Fruit fly (Drosophila melanogaster) whole organism, prepupa: ENCODE results near the gene RpL8.
A peak's percentile ranks its signal among the peaks of the same experiment; 100 is the strongest.

Source experiments
- Blimp-1 ChIP-seq: fragments of 200-800 bp; sonication (Bioruptor generic); optimal IDR thresholded peaks from 3 replicates; lab custom pipeline; 2017; ENCODE audit warnings: missing biosample characterization, missing genetic modification characterization, mild to moderate bottlenecking, moderate library complexity, missing genetic modification reagents
- CG10631 ChIP-seq: fragments of 200-800 bp; sonication (Bioruptor generic); optimal IDR thresholded peaks from 2 replicates; lab custom pipeline; 2016; ENCODE audit warnings: missing biosample characterization, missing genetic modification characterization
- CG10669 ChIP-seq: fragments of 200-800 bp; sonication (Bioruptor generic); optimal IDR thresholded peaks from 3 replicates; lab custom pipeline; 2018; ENCODE audit warnings: missing biosample characterization, mild to moderate bottlenecking, missing genetic modification characterization, moderate library complexity
- CG11294 ChIP-seq: fragments of 200-800 bp; sonication (Bioruptor generic); IDR thresholded peaks from 2 replicates; pipeline ENCODE4 v1.3.6; 2022; ENCODE audit warnings: missing biosample characterization, missing genetic modification characterization
- CG11762 ChIP-seq: fragments of 200-800 bp; sonication (Bioruptor generic); optimal IDR thresholded peaks from 3 replicates; lab custom pipeline; 2016; ENCODE audit warnings: missing biosample characterization, missing genetic modification characterization; ENCODE audit not compliant: insufficient read depth
- CG11902 ChIP-seq: fragments of 200-800 bp; sonication (Bioruptor generic); optimal IDR thresholded peaks from 3 replicates; lab custom pipeline; 2016; ENCODE audit warnings: missing biosample characterization, missing genetic modification characterization
- CG15336 ChIP-seq: fragments of 200-800 bp; sonication (Bioruptor generic); IDR thresholded peaks from 2 replicates; pipeline ENCODE4 v1.3.6; 2022; ENCODE audit warnings: missing biosample characterization, missing genetic modification characterization
- CG16779 ChIP-seq: fragments of 200-800 bp; sonication (Bioruptor generic); optimal IDR thresholded peaks from 3 replicates; lab custom pipeline; 2017; ENCODE audit warnings: missing biosample characterization, mild to moderate bottlenecking, missing genetic modification characterization
- CG3032 ChIP-seq: fragments of 200-800 bp; optimal IDR thresholded peaks from 2 replicates; lab custom pipeline; 2019; ENCODE audit warnings: missing biosample characterization, mild to moderate bottlenecking, missing genetic modification characterization, moderate library complexity
- CG31627 ChIP-seq: fragments of 200-800 bp; sonication (Bioruptor generic); optimal IDR thresholded peaks from 3 replicates; lab custom pipeline; 2016; ENCODE audit warnings: missing biosample characterization, missing genetic modification characterization
- CG32006 ChIP-seq: fragments of 200-800 bp; sonication (Bioruptor generic); optimal IDR thresholded peaks from 3 replicates; lab custom pipeline; 2017; ENCODE audit warnings: missing biosample characterization, mild to moderate bottlenecking, missing genetic modification characterization
- CG34406 ChIP-seq: fragments of 200-800 bp; sonication (Bioruptor generic); optimal IDR thresholded peaks from 3 replicates; lab custom pipeline; 2016; ENCODE audit warnings: missing biosample characterization, missing genetic modification characterization
- CG3919 ChIP-seq: fragments of 200-800 bp; sonication (Bioruptor generic); optimal IDR thresholded peaks from 3 replicates; lab custom pipeline; 2016; ENCODE audit warnings: missing biosample characterization, missing genetic modification characterization
- CG6163 ChIP-seq: fragments of 200-800 bp; sonication (Bioruptor generic); IDR thresholded peaks from 3 replicates; pipeline ENCODE4 v1.3.6; 2022; ENCODE audit warnings: missing biosample characterization, missing genetic modification characterization
- CG6276 ChIP-seq: fragments of 200-800 bp; sonication (Bioruptor generic); optimal IDR thresholded peaks from 2 replicates; lab custom pipeline; 2017; ENCODE audit warnings: missing biosample characterization, mild to moderate bottlenecking, missing genetic modification characterization
- CG6854 ChIP-seq: fragments of 200-800 bp; sonication (Bioruptor generic); optimal IDR thresholded peaks from 2 replicates; lab custom pipeline; 2017; ENCODE audit warnings: missing biosample characterization, mild to moderate bottlenecking, missing genetic modification characterization
- CG7368 ChIP-seq: fragments of 200-800 bp; sonication (Bioruptor generic); optimal IDR thresholded peaks from 3 replicates; lab custom pipeline; 2016; ENCODE audit warnings: missing biosample characterization, missing genetic modification characterization
- CG8319 ChIP-seq: fragments of 200-800 bp; sonication (Bioruptor generic); optimal IDR thresholded peaks from 3 replicates; lab custom pipeline; 2016; ENCODE audit warnings: missing biosample characterization, missing genetic modification characterization
- CG8632 ChIP-seq: fragments of 200-800 bp; sonication (Bioruptor generic); optimal IDR thresholded peaks from 3 replicates; lab custom pipeline; 2016; ENCODE audit warnings: missing biosample characterization, missing genetic modification characterization
- Eip93F ChIP-seq: fragments of 200-800 bp; sonication (Bioruptor generic); optimal IDR thresholded peaks from 2 replicates; lab custom pipeline; 2016; ENCODE audit warnings: missing biosample characterization, mild to moderate bottlenecking, missing genetic modification characterization
- Ets21C ChIP-seq: fragments of 200-800 bp; sonication (Bioruptor generic); optimal IDR thresholded peaks from 3 replicates; lab custom pipeline; 2016; ENCODE audit warnings: missing biosample characterization, missing genetic modification characterization
- Ets96B ChIP-seq: fragments of 200-800 bp; optimal IDR thresholded peaks from 2 replicates; lab custom pipeline; 2019; ENCODE audit warnings: missing biosample characterization, mild to moderate bottlenecking, missing genetic modification characterization, moderate library complexity
- Gug ChIP-seq: fragments of 200-800 bp; sonication (Bioruptor generic); IDR thresholded peaks from 2 replicates; pipeline ENCODE4 v1.3.6; 2022; ENCODE audit warnings: missing biosample characterization, missing genetic modification characterization
- Hr39 ChIP-seq: fragments of 200-800 bp; sonication (Bioruptor generic); optimal IDR thresholded peaks from 2 replicates; lab custom pipeline; 2016; ENCODE audit warnings: missing biosample characterization, missing genetic modification characterization
- Hr4 ChIP-seq: fragments of 200-800 bp; sonication (Bioruptor generic); optimal IDR thresholded peaks from 3 replicates; lab custom pipeline; 2016; ENCODE audit warnings: missing biosample characterization, missing genetic modification characterization
- Met ChIP-seq: fragments of 200-800 bp; sonication (Bioruptor generic); optimal IDR thresholded peaks from 3 replicates; lab custom pipeline; 2016; ENCODE audit warnings: missing biosample characterization, missing genetic modification characterization
- Sox102F ChIP-seq: fragments of 200-800 bp; sonication (Bioruptor generic); optimal IDR thresholded peaks from 2 replicates; lab custom pipeline; 2016; ENCODE audit warnings: missing biosample characterization, mild to moderate bottlenecking, missing genetic modification characterization
- Sox14 ChIP-seq: fragments of 200-800 bp; sonication (Bioruptor generic); optimal IDR thresholded peaks from 3 replicates; lab custom pipeline; 2016; ENCODE audit warnings: missing biosample characterization, missing genetic modification characterization
- Sox15 ChIP-seq: fragments of 200-800 bp; sonication (Bioruptor generic); optimal IDR thresholded peaks from 3 replicates; lab custom pipeline; 2016; ENCODE audit warnings: missing biosample characterization, missing genetic modification characterization
- achi ChIP-seq: fragments of 200-800 bp; sonication (Bioruptor generic); optimal IDR thresholded peaks from 3 replicates; lab custom pipeline; 2016; ENCODE audit warnings: missing biosample characterization, missing genetic modification characterization
- acj6 ChIP-seq: fragments of 200-800 bp; sonication (Bioruptor generic); optimal IDR thresholded peaks from 3 replicates; lab custom pipeline; 2016; ENCODE audit warnings: missing biosample characterization, missing genetic modification characterization
- dac ChIP-seq: fragments of 200-800 bp; sonication (Bioruptor generic); optimal IDR thresholded peaks from 2 replicates; lab custom pipeline; 2017; ENCODE audit warnings: missing biosample characterization, mild to moderate bottlenecking, missing genetic modification characterization
- dsx ChIP-seq: fragments of 200-800 bp; optimal IDR thresholded peaks from 3 replicates; lab custom pipeline; 2019; ENCODE audit warnings: missing biosample characterization, mild to moderate bottlenecking, missing genetic modification characterization, moderate library complexity; ENCODE audit not compliant: poor library complexity, severe bottlenecking
- eg ChIP-seq: fragments of 200-800 bp; sonication (Bioruptor generic); IDR thresholded peaks from 3 replicates; pipeline ENCODE4 v1.3.6; 2022; ENCODE audit warnings: missing biosample characterization, missing genetic modification characterization
- esn ChIP-seq: fragments of 200-800 bp; sonication (Bioruptor generic); optimal IDR thresholded peaks from 2 replicates; lab custom pipeline; 2016; ENCODE audit warnings: missing biosample characterization, mild to moderate bottlenecking, missing genetic modification characterization, moderate library complexity
- fd59A ChIP-seq: fragments of 200-800 bp; sonication (Bioruptor generic); optimal IDR thresholded peaks from 2 replicates; lab custom pipeline; 2017; ENCODE audit warnings: missing biosample characterization, mild to moderate bottlenecking, missing genetic modification characterization, missing genetic modification reagents
- fd85E ChIP-seq: fragments of 200-800 bp; sonication (Bioruptor generic); optimal IDR thresholded peaks from 3 replicates; lab custom pipeline; 2016; ENCODE audit warnings: missing biosample characterization, missing genetic modification characterization
- fkh ChIP-seq: fragments of 200-800 bp; sonication (Bioruptor generic); optimal IDR thresholded peaks from 3 replicates; lab custom pipeline; 2017; ENCODE audit warnings: missing biosample characterization, mild to moderate bottlenecking, missing genetic modification characterization, moderate library complexity
- lz ChIP-seq: fragments of 200-800 bp; sonication (Bioruptor generic); optimal IDR thresholded peaks from 3 replicates; lab custom pipeline; 2016; ENCODE audit warnings: missing biosample characterization, missing genetic modification characterization
- net ChIP-seq: fragments of 200-800 bp; sonication (Bioruptor generic); optimal IDR thresholded peaks from 3 replicates; lab custom pipeline; 2016; ENCODE audit warnings: missing biosample characterization, missing genetic modification characterization
- salr ChIP-seq, 2 experiments: fragments of 200-800 bp; sonication (Bioruptor generic); optimal IDR thresholded peaks; 3 replicates each; lab custom pipeline; 2016 to 2018; ENCODE audit warnings: missing biosample characterization in 2 of 2, missing genetic modification characterization in 2 of 2, mild to moderate bottlenecking in 1 of 2
- svp ChIP-seq: fragments of 200-800 bp; sonication (Bioruptor generic); peaks from one replicate; lab custom pipeline; 2016; ENCODE audit warnings: missing biosample characterization, missing genetic modification characterization

RpL8 gene

DNA sequence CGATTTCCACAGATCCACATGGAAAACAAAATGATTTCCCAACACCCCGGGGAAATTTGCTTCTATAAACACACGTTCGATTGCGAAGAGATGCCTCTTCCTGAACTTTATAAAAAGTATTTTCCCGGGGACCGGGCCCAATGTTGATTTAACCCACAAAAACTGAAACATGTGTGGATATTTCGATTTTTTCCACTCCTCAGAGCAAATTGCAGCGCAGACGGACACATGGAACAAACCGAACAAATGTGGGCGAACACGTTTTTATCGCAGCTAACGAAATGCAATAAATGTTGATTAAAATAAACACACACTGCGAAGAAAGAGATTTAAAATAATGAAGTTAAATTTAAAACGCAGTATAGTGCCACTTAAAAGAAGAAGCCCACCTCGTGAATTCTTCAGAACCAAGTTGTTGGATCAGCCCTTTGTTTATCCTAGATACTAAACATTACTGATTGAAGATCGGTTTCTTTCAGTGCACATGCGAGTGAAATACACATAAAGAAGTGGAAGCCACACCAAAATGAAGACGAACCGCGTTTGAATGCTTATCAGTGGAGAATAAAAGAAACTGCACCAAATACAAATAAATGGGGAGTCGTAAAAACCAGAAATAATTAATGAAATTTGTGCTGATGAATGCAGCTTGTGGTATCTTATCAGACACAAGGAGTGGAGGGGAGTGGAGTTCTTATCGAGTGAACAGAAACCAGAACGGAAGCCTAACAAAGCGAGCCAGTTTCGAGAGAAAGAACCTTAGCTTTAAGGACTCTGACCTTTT lies 4.3 kb upstream of the RpL8 start (continued):
- peak; percentile 82 for TF ChIP-seq acj6 (GFP tag; lab: Kevin White, UChicago)
- TF ChIP-seq CG8319 = peak; percentile 49
- TF ChIP-seq svp = peak; percentile 95
- peak; percentile 40 for TF ChIP-seq fkh (GFP tag; lab: Kevin White, UChicago)
- peak; percentile 77 for TF ChIP-seq CG6854 (GFP tag; lab: Kevin White, UChicago)
- TF ChIP-seq Hr4 (GFP tag; lab: Kevin White, UChicago) = peak; percentile 81
- TF ChIP-seq Sox14 (GFP tag; lab: Kevin White, UChicago) = peak; percentile 88
- peak; percentile 78 for TF ChIP-seq CG32006 (GFP tag; lab: Kevin White, UChicago)
- peak; percentile 27 to 57 for TF ChIP-seq salr (GFP tag; optimal IDR thresholded peaks at IDR 0.05; lab: Kevin White, UChicago)
- TF ChIP-seq CG11294 (GFP tag; lab: Robert Waterston, UW) = peak; percentile 77
- TF ChIP-seq esn (GFP tag; lab: Kevin White, UChicago) = peak; percentile 94
- TF ChIP-seq Gug (GFP tag; lab: Robert Waterston, UW) = peak; percentile 87
- TF ChIP-seq CG15336 = peak; percentile 83
- peak; percentile 93 for TF ChIP-seq Hr39 (GFP tag; lab: Kevin White, UChicago)

DNA sequence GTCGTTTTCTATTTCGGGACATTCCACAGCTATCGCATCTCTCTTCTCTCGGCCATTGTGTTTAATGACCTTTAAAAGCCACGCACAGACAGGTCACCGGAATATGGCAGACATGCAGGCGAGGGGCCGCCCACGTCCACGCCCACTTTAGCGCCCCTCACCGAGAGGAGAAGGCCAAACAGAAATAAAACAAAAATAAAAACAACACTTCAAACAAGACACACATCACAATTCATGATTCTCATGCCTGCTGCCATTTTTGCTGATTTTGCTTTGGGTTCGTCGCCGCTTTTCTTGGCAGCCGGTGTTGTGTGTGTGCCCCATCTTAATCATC lies 3.8 kb upstream of the RpL8 start:
- no peak for TF ChIP-seq Sox15 (GFP tag; lab: Kevin White, UChicago)
- TF ChIP-seq Eip93F (GFP tag; lab: Kevin White, UChicago) = no peak
- no peak for TF ChIP-seq Gug (GFP tag; lab: Robert Waterston, UW)
- TF ChIP-seq dsx (GFP tag; lab: Kevin White, UChicago) = no peak
- TF ChIP-seq CG11902 = no peak
- TF ChIP-seq CG8632 (GFP tag; lab: Kevin White, UChicago) = no peak
- no peak for TF ChIP-seq net (GFP tag; lab: Kevin White, UChicago)
- TF ChIP-seq CG10631 (GFP tag; lab: Kevin White, UChicago) = no peak
- no peak for TF ChIP-seq CG11294 (GFP tag; lab: Robert Waterston, UW)
- TF ChIP-seq fd85E (GFP tag; lab: Kevin White, UChicago) = no peak
- TF ChIP-seq fd59A (GFP tag; lab: Kevin White, UChicago) = no peak
- TF ChIP-seq CG7368 = no peak
- no peak for TF ChIP-seq dac (GFP tag; lab: Kevin White, UChicago)
- no peak for TF ChIP-seq CG31627 (GFP tag; lab: Kevin White, UChicago)
- no peak for TF ChIP-seq CG34406 (GFP tag; lab: Kevin White, UChicago)
- no peak for TF ChIP-seq CG3032 (tag; lab: Kevin White, UChicago)

- peak; percentile 84 for TF ChIP-seq fd59A (GFP tag; lab: Kevin White, UChicago)
- peak; percentile 61 for TF ChIP-seq Met (GFP tag; lab: Kevin White, UChicago)
- TF ChIP-seq Ets21C = peak; percentile 7
- TF ChIP-seq achi = peak; percentile 80
- TF ChIP-seq CG31627 (GFP tag; lab: Kevin White, UChicago) = peak; percentile 40
- TF ChIP-seq Hr4 (GFP tag; lab: Kevin White, UChicago) = peak; percentile 90
- peak; percentile 69 for TF ChIP-seq dsx (GFP tag; lab: Kevin White, UChicago)
- TF ChIP-seq acj6 (GFP tag; lab: Kevin White, UChicago) = peak; percentile 75
- TF ChIP-seq CG8632 (GFP tag; lab: Kevin White, UChicago) = peak; percentile 67
- TF ChIP-seq CG10669 = peak; percentile 85
- peak; percentile 87 for TF ChIP-seq CG6276 (GFP tag; lab: Kevin White, UChicago)
- peak; percentile 22 for TF ChIP-seq CG11902
- peak; percentile 85 for TF ChIP-seq Ets96B (tag; lab: Kevin White, UChicago)
- TF ChIP-seq lz (GFP tag; lab: Kevin White, UChicago) = peak; percentile 59
- TF ChIP-seq Sox14 (GFP tag; lab: Kevin White, UChicago) = peak; percentile 83
- TF ChIP-seq CG11294 (GFP tag; lab: Robert Waterston, UW) = peak; percentile 64; the same call in 1 of the 2 replicates
- TF ChIP-seq Sox102F (GFP tag; lab: Kevin White, UChicago) = peak; percentile 22
- TF ChIP-seq eg = peak; percentile 72
- peak; percentile 52 to 91 for TF ChIP-seq salr (GFP tag; optimal IDR thresholded peaks at IDR 0.05; lab: Kevin White, UChicago)
- peak; percentile 67 for TF ChIP-seq CG16779 (tag; lab: Kevin White, UChicago)
- peak; percentile 66 for TF ChIP-seq CG6163 (GFP tag; lab: Robert Waterston, UW)
- TF ChIP-seq Sox15 (GFP tag; lab: Kevin White, UChicago) = peak; percentile 52
- peak; percentile 95 for TF ChIP-seq CG32006 (GFP tag; lab: Kevin White, UChicago)
- TF ChIP-seq Hr39 (GFP tag; lab: Kevin White, UChicago) = peak; percentile 70
- peak; percentile 78 for TF ChIP-seq CG3919
- peak; percentile 21 for TF ChIP-seq Blimp-1
- no peak for TF ChIP-seq fd85E (GFP tag; lab: Kevin White, UChicago)
- TF ChIP-seq CG11762 (GFP tag; lab: Kevin White, UChicago) = peak; percentile 72
- TF ChIP-seq CG15336 = peak; percentile 89
- TF ChIP-seq fkh (GFP tag; lab: Kevin White, UChicago) = peak; percentile 48
These were observed 3.0 kb upstream of the RpL8 start for dm6 chr3L:2584119-2584805.
